Worm (Caenorhabditis elegans) whole organism, young adult: Measurements from ENCODE around the gene ced-2.
"Not testable (repeated sequence)": the region's sequence is repeated elsewhere in the genome, so short reads cannot be mapped to it uniquely, and the experiment has no call there.

Experiments used
- B0035.1 ChIP-seq: sonication (generic microtip); optimal IDR thresholded peaks from 2 replicates; lab custom pipeline; 2016; ENCODE audit warnings: missing genetic modification characterization, mild to moderate bottlenecking, missing compliant biosample characterization, missing genotype, missing genetic modification reagents
- B0261.1 ChIP-seq: sonication (generic microtip); optimal IDR thresholded peaks from 2 replicates; lab custom pipeline; 2016; ENCODE audit warnings: mild to moderate bottlenecking, missing genetic modification characterization, moderate library complexity, missing compliant biosample characterization
- F49E8.2 ChIP-seq: sonication (generic microtip); optimal IDR thresholded peaks from 3 replicates; lab custom pipeline; 2017; ENCODE audit warnings: missing genetic modification characterization, mild to moderate bottlenecking, missing compliant biosample characterization, antibody characterized with exemption, moderate library complexity; ENCODE audit not compliant: insufficient read depth
- F52B5.7 ChIP-seq: sonication (generic microtip); optimal IDR thresholded peaks from 2 replicates; lab custom pipeline; 2016; ENCODE audit warnings: mild to moderate bottlenecking, missing genetic modification characterization, missing compliant biosample characterization
- T07F8.4 ChIP-seq: sonication (generic microtip); optimal IDR thresholded peaks from 2 replicates; lab custom pipeline; 2016; ENCODE audit warnings: mild to moderate bottlenecking, missing genetic modification characterization, moderate library complexity, missing compliant biosample characterization
- Y53G8AR.9 ChIP-seq: fragments of 200-800 bp; sonication (Bioruptor generic); conservative IDR thresholded peaks from 2 replicates; pipeline ENCODE4 v1.3.6; 2022; ENCODE audit warnings: missing genetic modification reagents, missing genetic modification characterization, missing compliant biosample characterization
- Y67H2A.10 ChIP-seq: fragments of 200-800 bp; sonication (Bioruptor generic); conservative IDR thresholded peaks from 2 replicates; pipeline ENCODE4 v1.3.6; 2022; ENCODE audit warnings: missing genetic modification reagents, missing genetic modification characterization, missing compliant biosample characterization
- attf-5 ChIP-seq: fragments of 200-800 bp; sonication (Bioruptor generic); optimal IDR thresholded peaks from 2 replicates; lab custom pipeline; 2018; ENCODE audit warnings: mild to moderate bottlenecking, missing genetic modification characterization, missing compliant biosample characterization
- cebp-1 ChIP-seq, 2 experiments: fragments of 200-800 bp in 1 of 2; sonication (Bioruptor generic) in 1 of 2; sonication (generic microtip) in 1 of 2; IDR thresholded peaks in 1 of 2; optimal IDR thresholded peaks in 1 of 2; 2 replicates each; pipeline versions ENCODE4 v1.3.6 to Lab custom; 2017 to 2022; ENCODE audit warnings: missing compliant biosample characterization in 2 of 2, missing genetic modification characterization in 2 of 2, mild to moderate bottlenecking in 1 of 2, missing genetic modification reagents in 1 of 2, moderate library complexity in 1 of 2
- cebp-2 ChIP-seq: fragments of 200-800 bp; sonication (Bioruptor generic); IDR thresholded peaks from 2 replicates; pipeline ENCODE4 v1.3.6; 2022; ENCODE audit warnings: missing genetic modification characterization, missing compliant biosample characterization
- ceh-27 ChIP-seq: fragments of 200-800 bp; sonication (Bioruptor generic); optimal IDR thresholded peaks from 2 replicates; lab custom pipeline; 2018; ENCODE audit warnings: mild to moderate bottlenecking, missing genetic modification characterization, moderate library complexity, missing compliant biosample characterization
- egl-18 ChIP-seq: fragments of 200-800 bp; sonication (Bioruptor generic); IDR thresholded peaks from 2 replicates; pipeline ENCODE4 v1.3.6; 2022; ENCODE audit warnings: missing genetic modification reagents, missing genetic modification characterization, missing compliant biosample characterization
- ekl-4 ChIP-seq: fragments of 200-800 bp; sonication (Bioruptor generic); IDR thresholded peaks from 2 replicates; pipeline ENCODE4 v1.3.6; 2022; ENCODE audit warnings: missing genetic modification reagents, missing genetic modification characterization, missing compliant biosample characterization
- hlh-26 ChIP-seq: fragments of 200-800 bp; sonication (Bioruptor generic); conservative IDR thresholded peaks from 2 replicates; pipeline ENCODE4 v1.3.6; 2022; ENCODE audit warnings: missing genetic modification reagents, missing genetic modification characterization, missing compliant biosample characterization
- hmg-1.2 ChIP-seq: fragments of 200-800 bp; sonication (Bioruptor generic); IDR thresholded peaks from 2 replicates; pipeline ENCODE4 v1.3.6; 2022; ENCODE audit warnings: missing genetic modification reagents, missing genetic modification characterization, missing compliant biosample characterization
- lin-26 ChIP-seq: fragments of 200-800 bp; sonication (Bioruptor generic); IDR thresholded peaks from 2 replicates; pipeline ENCODE4 v1.3.6; 2022; ENCODE audit warnings: missing genetic modification reagents, missing genetic modification characterization, missing compliant biosample characterization
- lin-40 ChIP-seq: sonication (generic microtip); optimal IDR thresholded peaks from 2 replicates; lab custom pipeline; 2016; ENCODE audit warnings: missing genetic modification characterization, mild to moderate bottlenecking, missing compliant biosample characterization, missing genotype, missing genetic modification reagents
- lin-54 ChIP-seq: fragments of 200-800 bp; sonication (Bioruptor generic); optimal IDR thresholded peaks from 2 replicates; lab custom pipeline; 2018; ENCODE audit warnings: mild to moderate bottlenecking, missing genetic modification characterization, missing compliant biosample characterization
- mel-28 ChIP-seq: sonication (generic microtip); optimal IDR thresholded peaks from 2 replicates; lab custom pipeline; 2016; ENCODE audit warnings: borderline replicate concordance, mild to moderate bottlenecking, missing genetic modification characterization, missing compliant biosample characterization
- nfyb-1 ChIP-seq: fragments of 200-800 bp; sonication (Bioruptor generic); IDR thresholded peaks from 2 replicates; pipeline ENCODE4 v1.3.6; 2022; ENCODE audit warnings: missing genetic modification reagents, missing genetic modification characterization, missing compliant biosample characterization
- nhr-80 ChIP-seq: sonication (generic microtip); optimal IDR thresholded peaks from 2 replicates; lab custom pipeline; 2016; ENCODE audit warnings: missing genetic modification characterization, missing compliant biosample characterization
- pha-4 ChIP-seq: fragments of 150-350 bp; sonication (generic microtip); optimal IDR thresholded peaks from 2 replicates; lab custom pipeline; 2014; ENCODE audit warnings: missing biosample characterization, missing genetic modification reagents, missing genetic modification characterization
- xnd-1 ChIP-seq: sonication (generic microtip); optimal IDR thresholded peaks from 2 replicates; lab custom pipeline; 2016; ENCODE audit warnings: missing genotype, missing genetic modification reagents, missing genetic modification characterization, missing compliant biosample characterization
- zfh-2 ChIP-seq: fragments of 200-800 bp; sonication (Bioruptor generic); conservative IDR thresholded peaks from 2 replicates; pipeline ENCODE4 v1.3.6; 2022; ENCODE audit warnings: missing genetic modification reagents, missing genetic modification characterization, missing compliant biosample characterization
- ztf-22 ChIP-seq: fragments of 200-800 bp; sonication (Bioruptor generic); optimal IDR thresholded peaks from 2 replicates; lab custom pipeline; 2018; ENCODE audit warnings: mild to moderate bottlenecking, missing genetic modification characterization, moderate library complexity, missing compliant biosample characterization
- ztf-26 ChIP-seq: sonication (generic microtip); optimal IDR thresholded peaks from 2 replicates; lab custom pipeline; 2017; ENCODE audit warnings: missing genetic modification characterization, missing compliant biosample characterization
- ztf-28 ChIP-seq: fragments of 200-800 bp; sonication (Bioruptor generic); IDR thresholded peaks from 2 replicates; pipeline ENCODE4 v1.3.6; 2022; ENCODE audit warnings: missing genetic modification reagents, missing genetic modification characterization, missing compliant biosample characterization
- ztf-3 ChIP-seq: fragments of 200-800 bp; sonication (Bioruptor generic); optimal IDR thresholded peaks from 2 replicates; lab custom pipeline; 2018; ENCODE audit warnings: mild to moderate bottlenecking, missing genetic modification characterization, missing compliant biosample characterization

ced-2 gene

ce11 chrIV:1609973-1610372, 12.9 kb downstream of the ced-2 start, which contains the start of gene dsl-3:
dsl-3 (plus strand) TSS chrIV:1610273.
- not testable (repeated sequence) for TF ChIP-seq T07F8.4; zfh-2 (GFP tag; lab: Robert Waterston, UW); ztf-26 (tag; lab: Kevin White, UChicago)

DNA sequence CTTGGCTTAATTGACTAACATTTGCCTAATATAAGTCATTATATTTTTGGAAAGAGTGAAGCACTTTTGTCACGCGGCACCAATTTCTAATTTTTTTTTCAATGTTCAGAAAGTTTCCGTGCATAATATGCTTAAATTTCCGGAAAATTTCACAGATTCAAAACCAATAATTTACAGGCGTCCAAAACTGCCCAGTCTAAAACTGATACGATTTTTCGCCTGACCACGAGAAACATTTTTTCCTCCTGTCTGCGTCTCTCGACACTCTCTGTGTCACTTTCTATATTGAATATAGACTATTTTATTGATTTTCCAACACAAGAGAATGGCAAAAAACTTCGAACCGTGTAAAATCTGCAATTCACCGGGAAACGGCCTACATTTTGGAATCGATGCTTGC, 16.5 kb downstream of the ced-2 start, which contains the start of gene nhr-122:
Gene nhr-122, plus strand, starts transcription at position 301 of the 400 bp plus-strand sequence.
- TF ChIP-seq hmg-1.2 (GFP tag; lab: Robert Waterston, UW) (peak; percentile 31; the same call in 1 of the 2 replicates), pha-4 (tag; lab: Kevin White, UChicago) (no peak), lin-26 (GFP tag; lab: Robert Waterston, UW) (no peak), nhr-80 (tag; lab: Kevin White, UChicago) (no peak)

DNA sequence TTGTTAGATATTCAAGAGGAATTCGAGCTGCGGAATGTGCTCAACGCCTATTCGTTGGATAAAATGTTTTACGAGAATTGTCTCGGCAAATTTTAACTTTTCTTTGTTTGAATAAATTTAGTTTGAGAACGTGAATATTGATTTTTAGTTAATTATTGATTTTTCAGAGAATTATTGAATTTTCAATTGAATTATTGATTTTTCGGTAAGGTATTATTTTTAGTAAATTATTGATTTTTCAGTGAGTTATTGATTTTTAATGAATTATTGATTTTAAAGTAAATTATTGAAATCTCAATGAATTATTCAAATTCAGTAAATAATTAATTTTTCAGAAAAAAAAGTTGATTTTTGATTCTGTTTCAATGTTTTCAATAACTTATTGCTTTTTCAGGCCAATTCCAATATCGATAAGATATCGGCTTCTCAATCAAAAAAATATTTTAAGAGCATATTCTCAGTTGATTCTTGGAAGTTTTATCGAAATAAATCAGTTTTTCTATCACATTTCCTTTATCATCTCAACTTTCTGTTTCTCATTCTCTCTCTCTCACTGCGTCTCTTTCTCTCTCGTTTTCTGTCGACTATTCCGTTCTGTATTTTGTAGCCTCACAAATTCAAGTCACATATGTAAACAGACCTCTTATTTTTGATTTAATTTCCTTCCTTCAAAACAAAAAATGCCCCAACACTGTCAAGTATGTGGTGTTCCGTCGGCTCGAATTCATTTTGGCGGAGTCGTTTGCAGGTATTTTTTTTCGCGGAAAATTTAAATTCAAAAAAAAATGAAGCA, 22.6 kb downstream of the ced-2 start, which contains the start of gene nhr-92:
Gene nhr-92, plus strand, starts transcription at position 576 of the 793 bp plus-strand sequence.
- peak; percentile 7 for TF ChIP-seq attf-5
- TF ChIP-seq nhr-80 (tag; lab: Kevin White, UChicago): peak; percentile 13
- TF ChIP-seq hmg-1.2 (GFP tag; lab: Robert Waterston, UW): peak; percentile 11; the same call in 1 of the 2 replicates
- no peak for TF ChIP-seq egl-18 (GFP tag; lab: Robert Waterston, UW)
- TF ChIP-seq Y67H2A.10 (GFP tag; lab: Robert Waterston, UW): no peak
- TF ChIP-seq B0261.1: no peak
- no peak for TF ChIP-seq cebp-1 (GFP tag; IDR thresholded peaks at IDR 0.05; lab: Robert Waterston, UW)
- TF ChIP-seq cebp-1 (tag; optimal IDR thresholded peaks at IDR 0.05; lab: Kevin White, UChicago): no peak

ce11 chrIV:1623712-1624111, 26.6 kb downstream of the ced-2 start, which contains the start of gene nhr-87:
nhr-87 (plus strand) TSS chrIV:1624029.
- TF ChIP-seq ceh-27 (GFP tag; lab: Kevin White, UChicago) (peak; percentile 30), ztf-22 (no peak), hmg-1.2 (GFP tag; lab: Robert Waterston, UW) (peak; percentile 30; the same call in 1 of the 2 replicates), lin-40 (tag; lab: Kevin White, UChicago) (peak; percentile 20)
- TF ChIP-seq, all 124 proteins: peak for 3

ce11 chrIV:1624447-1624846, 27.3 kb downstream of the ced-2 start:
- TF ChIP-seq Y53G8AR.9 (GFP tag; lab: Robert Waterston, UW) (no peak), mel-28 (tag; lab: Kevin White, UChicago) (no peak), B0035.1 (tag; lab: Kevin White, UChicago) (no peak), F52B5.7 (no peak), ztf-3 (GFP tag; lab: Kevin White, UChicago) (no peak), ekl-4 (GFP tag; lab: Robert Waterston, UW) (no peak), cebp-2 (GFP tag; lab: Robert Waterston, UW) (no peak), lin-54 (GFP tag; lab: Kevin White, UChicago) (no peak), hlh-26 (GFP tag; lab: Robert Waterston, UW) (no peak), xnd-1 (tag; lab: Kevin White, UChicago) (no peak), ztf-28 (GFP tag; lab: Robert Waterston, UW) (no peak), nfyb-1 (GFP tag; lab: Robert Waterston, UW) (no peak), F49E8.2 (tag; lab: Kevin White, UChicago) (no peak)
- TF ChIP-seq, all 124 proteins: peak for 0
